Fruit fly (Drosophila melanogaster) whole organism, embryonic: Measurements from ENCODE around the gene CG10252.

ENCODE experiments used
- CG12769 ChIP-seq: fragments of 200-800 bp; sonication (Bioruptor generic); optimal IDR thresholded peaks from 2 replicates; lab custom pipeline; 2019; ENCODE audit warnings: missing biosample characterization, mild to moderate bottlenecking, missing genetic modification characterization, moderate library complexity
- CG1602 ChIP-seq: fragments of 200-800 bp; sonication (Bioruptor generic); optimal IDR thresholded peaks from 3 replicates; lab custom pipeline; 2016; ENCODE audit warnings: missing biosample characterization, missing genetic modification characterization
- CG17361 ChIP-seq: fragments of 200-800 bp; sonication (Bioruptor generic); IDR thresholded peaks from 3 replicates; pipeline ENCODE4 v1.3.6; 2022; ENCODE audit warnings: missing biosample characterization, missing genetic modification characterization
- CG7987 ChIP-seq: fragments of 200-800 bp; sonication (Bioruptor generic); optimal IDR thresholded peaks from 2 replicates; lab custom pipeline; 2018; ENCODE audit warnings: missing biosample characterization, mild to moderate bottlenecking, missing genetic modification characterization, moderate library complexity
- Dbx ChIP-seq: fragments of 200-800 bp; sonication (Bioruptor generic); IDR thresholded peaks from 3 replicates; pipeline ENCODE4 v1.3.6; 2022; ENCODE audit warnings: missing biosample characterization, missing genetic modification characterization
- ara ChIP-seq: fragments of 200-800 bp; sonication (Bioruptor generic); IDR thresholded peaks from 2 replicates; pipeline ENCODE4 v1.3.6; 2022; ENCODE audit warnings: missing biosample characterization, missing genetic modification characterization
- fd64A ChIP-seq: fragments of 200-800 bp; sonication (Bioruptor generic); optimal IDR thresholded peaks from 3 replicates; lab custom pipeline; 2018; ENCODE audit warnings: missing biosample characterization, mild to moderate bottlenecking, missing genetic modification characterization
- hbn ChIP-seq: fragments of 200-800 bp; sonication (Bioruptor generic); IDR thresholded peaks from 2 replicates; pipeline ENCODE4 v1.3.6; 2022; ENCODE audit warnings: missing biosample characterization, missing genetic modification characterization; ENCODE audit not compliant: partially characterized antibody
- sr ChIP-seq: fragments of 200-800 bp; sonication (Bioruptor generic); IDR thresholded peaks from 3 replicates; pipeline ENCODE4 v1.3.6; 2022; ENCODE audit warnings: missing biosample characterization, missing genetic modification characterization
- vnd ChIP-seq: fragments of 200-800 bp; sonication (Bioruptor generic); IDR thresholded peaks from 3 replicates; pipeline ENCODE4 v1.3.6; 2022; ENCODE audit warnings: missing biosample characterization, missing genetic modification characterization; ENCODE audit not compliant: partially characterized antibody

DNA sequence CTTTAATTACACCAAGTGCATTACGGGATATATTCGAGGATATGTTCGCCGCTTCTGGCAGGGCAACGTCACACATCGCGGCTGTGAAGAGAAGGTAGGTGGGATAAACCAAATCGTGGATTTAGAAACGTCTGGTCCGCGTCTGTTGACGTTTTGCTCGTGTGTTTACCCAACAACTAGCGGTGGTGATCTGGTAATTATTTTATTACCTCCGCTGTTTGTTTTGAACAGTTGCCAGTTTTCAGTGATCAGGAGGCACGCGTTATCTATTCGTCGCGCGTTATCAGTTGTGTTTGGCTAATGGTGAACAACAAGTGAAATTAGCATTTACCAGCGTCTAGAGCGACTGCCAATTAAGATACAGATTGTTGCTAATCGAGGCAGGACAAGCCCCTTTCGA lies 33.0 kb upstream of the CG10252 start:
- TF ChIP-seq CG17361 (GFP tag; lab: Robert Waterston, UW): no peak
- TF ChIP-seq CG7987 (GFP tag; lab: Kevin White, UChicago): peak; percentile 65
- TF ChIP-seq vnd (GFP tag; lab: Robert Waterston, UW): no peak
- 0 out of 3 replicates have a peak, but pooled peaks have one; percentile 17 for TF ChIP-seq Dbx (GFP tag; lab: Robert Waterston, UW)
- no peak for TF ChIP-seq sr (GFP tag; lab: Robert Waterston, UW)
- no peak for TF ChIP-seq CG1602
- no peak for TF ChIP-seq ara (GFP tag; lab: Robert Waterston, UW)
- TF ChIP-seq hbn (GFP tag; lab: Robert Waterston, UW): no peak
- TF ChIP-seq fd64A (GFP tag; lab: Kevin White, UChicago): peak; percentile 19
- peak; percentile 66 for TF ChIP-seq CG12769 (tag; lab: Kevin White, UChicago)
